Worm (Caenorhabditis elegans): Measurements from ENCODE around the gene B0524.3.

B0524.3 gene

DNA sequence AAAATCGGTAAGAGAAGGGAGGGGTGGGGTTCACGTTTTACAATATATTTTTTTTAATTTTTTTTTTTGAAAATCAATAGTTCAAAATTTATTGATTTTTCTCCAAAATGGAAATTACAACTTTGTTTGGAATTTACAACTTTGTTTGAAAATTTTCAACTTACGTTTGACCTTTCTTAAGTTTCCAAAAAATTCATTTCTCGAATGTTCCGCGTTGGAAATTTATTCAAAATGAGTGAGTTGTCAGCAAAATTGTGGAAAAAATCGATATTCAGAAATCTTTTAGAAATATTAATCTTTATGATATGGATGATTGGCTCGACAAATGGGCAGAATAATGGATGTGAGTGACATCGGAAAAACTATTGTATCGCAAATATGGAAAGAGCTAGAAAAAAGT is at the start of gene B0524.3:
Gene B0524.3 (plus strand): TSS at position 301 of the 400 bp plus-strand sequence.
- no peak for TF ChIP-seq tbx-8 (GFP tag; optimal IDR thresholded peaks at IDR 0.05)
- TF ChIP-seq mls-2 (tag; optimal IDR thresholded peaks at IDR 0.05), result no peak
- no peak for TF ChIP-seq drap-1 (GFP tag; optimal IDR thresholded peaks at IDR 0.05)
- TF ChIP-seq pha-4 (tag; optimal IDR thresholded peaks at IDR 0.05), result no peak

ce11 chrIII:1848747-1849146 is 38.7 kb upstream of the B0524.3 start, which contains the start of gene pqn-82:
Gene pqn-82, plus strand, starts transcription at chrIII:1849047.
- TF ChIP-seq nhr-12 (tag; optimal IDR thresholded peaks at IDR 0.05) (no peak), sem-2 (GFP tag; optimal IDR thresholded peaks at IDR 0.05) (no peak), ztf-11 (tag; optimal IDR thresholded peaks at IDR 0.05) (no peak), mep-1 (tag; optimal IDR thresholded peaks at IDR 0.05) (no peak), tbx-8 (GFP tag; optimal IDR thresholded peaks at IDR 0.05) (no peak), unc-120 (tag; optimal IDR thresholded peaks at IDR 0.05; ENCODE audit: poor library complexity, severe bottlenecking) (no peak), mls-2 (tag; optimal IDR thresholded peaks at IDR 0.05) (no peak), ceh-39 (tag; optimal IDR thresholded peaks at IDR 0.05) (no peak)

- TF ChIP-seq ztf-11 (tag; optimal IDR thresholded peaks at IDR 0.05), result no peak
- TF ChIP-seq zip-8 (tag; optimal IDR thresholded peaks at IDR 0.05), result no peak
- TF ChIP-seq bed-3 (GFP tag; optimal IDR thresholded peaks at IDR 0.05), result no peak
- no peak for TF ChIP-seq elt-1 (tag; optimal IDR thresholded peaks at IDR 0.05; ENCODE audit: borderline replicate concordance, insufficient read depth)
- TF ChIP-seq ceh-83 (GFP tag; optimal IDR thresholded peaks at IDR 0.05), result no peak
- TF ChIP-seq unc-120 (tag; optimal IDR thresholded peaks at IDR 0.05; ENCODE audit: poor library complexity, severe bottlenecking), result no peak
- TF ChIP-seq mab-5 (tag; optimal IDR thresholded peaks at IDR 0.05), result no peak
- no peak for TF ChIP-seq nhr-237 (tag; optimal IDR thresholded peaks at IDR 0.05)
- TF ChIP-seq cnd-1 (tag; optimal IDR thresholded peaks at IDR 0.05), result no peak
Observed at ce11 chrIII:1852126-1852717, 35.2 kb upstream of the B0524.3 start.

ce11 chrIII:1853944-1854343 is 33.5 kb upstream of the B0524.3 start:
- TF ChIP-seq lin-13 (tag; optimal IDR thresholded peaks at IDR 0.05) (no peak), ceh-43 (GFP tag; optimal IDR thresholded peaks at IDR 0.05) (no peak), sptf-1 (tag; optimal IDR thresholded peaks at IDR 0.05) (no peak), ham-2 (GFP tag; optimal IDR thresholded peaks at IDR 0.05) (no peak), hlh-1 (tag; optimal IDR thresholded peaks at IDR 0.05) (no peak), elt-1 (tag; optimal IDR thresholded peaks at IDR 0.05; ENCODE audit: borderline replicate concordance, insufficient read depth) (no peak), flh-1 (GFP tag; optimal IDR thresholded peaks at IDR 0.05) (no peak), nhr-28 (tag; optimal IDR thresholded peaks at IDR 0.05) (no peak), M03D4.4 (tag; optimal IDR thresholded peaks at IDR 0.05) (no peak), mep-1 (tag; optimal IDR thresholded peaks at IDR 0.05) (no peak), lin-32 (GFP tag; optimal IDR thresholded peaks at IDR 0.05) (no peak), unc-39 (tag; optimal IDR thresholded peaks at IDR 0.05) (no peak), mab-5 (tag; optimal IDR thresholded peaks at IDR 0.05) (no peak), elt-3 (tag; optimal IDR thresholded peaks at IDR 0.05) (no peak), ztf-11 (tag; optimal IDR thresholded peaks at IDR 0.05) (no peak), cnd-1 (tag; optimal IDR thresholded peaks at IDR 0.05) (no peak), unc-62 (GFP tag; optimal IDR thresholded peaks at IDR 0.05) (no peak)

ce11 chrIII:1855092-1855491 is 32.4 kb upstream of the B0524.3 start, which contains the start of gene hlh-33:
Gene hlh-33, plus strand, starts transcription at chrIII:1855392.
- no peak for TF ChIP-seq zip-8 (tag; optimal IDR thresholded peaks at IDR 0.05)
- no peak for TF ChIP-seq sem-2 (GFP tag; optimal IDR thresholded peaks at IDR 0.05)
- TF ChIP-seq mab-5 (tag; optimal IDR thresholded peaks at IDR 0.05), result no peak
- no peak for TF ChIP-seq lsy-2 (tag; optimal IDR thresholded peaks at IDR 0.05)
- no peak for TF ChIP-seq drap-1 (GFP tag; optimal IDR thresholded peaks at IDR 0.05)
- no peak for TF ChIP-seq ham-2 (GFP tag; optimal IDR thresholded peaks at IDR 0.05)
- TF ChIP-seq nhr-12 (tag; optimal IDR thresholded peaks at IDR 0.05), result no peak
- no peak for TF ChIP-seq sptf-1 (tag; optimal IDR thresholded peaks at IDR 0.05)
- TF ChIP-seq tbx-8 (GFP tag; optimal IDR thresholded peaks at IDR 0.05), result no peak
- TF ChIP-seq nhr-76 (tag; optimal IDR thresholded peaks at IDR 0.05), result no peak
- TF ChIP-seq nhr-28 (tag; optimal IDR thresholded peaks at IDR 0.05), result no peak
- no peak for TF ChIP-seq ceh-43 (GFP tag; optimal IDR thresholded peaks at IDR 0.05)
- no peak for TF ChIP-seq lin-13 (tag; optimal IDR thresholded peaks at IDR 0.05)
- TF ChIP-seq nhr-237 (tag; optimal IDR thresholded peaks at IDR 0.05), result no peak
- no peak for TF ChIP-seq bed-3 (GFP tag; optimal IDR thresholded peaks at IDR 0.05)
- no peak for TF ChIP-seq nhr-2 (tag; optimal IDR thresholded peaks at IDR 0.05)
- no peak for TF ChIP-seq unc-62 (GFP tag; optimal IDR thresholded peaks at IDR 0.05)
- TF ChIP-seq blmp-1 (tag; optimal IDR thresholded peaks at IDR 0.05), result no peak
- TF ChIP-seq pha-4 (tag; optimal IDR thresholded peaks at IDR 0.05), result no peak

Data from whole organism, mixed stage, embryonic.